Fruit fly (Drosophila melanogaster) whole organism, adult: ENCODE results near the gene CG14072.

Experiments used
- CG11617 ChIP-seq: fragments of 200-800 bp; sonication (Bioruptor generic); optimal IDR thresholded peaks from 2 replicates; lab custom pipeline; 2017; ENCODE audit warnings: mild to moderate bottlenecking, missing biosample characterization, missing genetic modification reagents, missing genetic modification characterization
- CG12768 ChIP-seq: fragments of 200-800 bp; sonication (Bioruptor generic); optimal IDR thresholded peaks from 2 replicates; lab custom pipeline; 2017; ENCODE audit warnings: missing biosample characterization, missing genetic modification characterization, mild to moderate bottlenecking, moderate library complexity, missing genetic modification reagents
- CG14711 ChIP-seq: fragments of 200-800 bp; sonication (Bioruptor generic); optimal IDR thresholded peaks from 2 replicates; lab custom pipeline; 2018; ENCODE audit warnings: missing biosample characterization, mild to moderate bottlenecking, missing genetic modification characterization, moderate library complexity
- CG1620 ChIP-seq: fragments of 200-800 bp; sonication (Bioruptor generic); optimal IDR thresholded peaks from 2 replicates; lab custom pipeline; 2016; ENCODE audit warnings: missing biosample characterization, missing genetic modification characterization
- CG33017 ChIP-seq: fragments of 200-800 bp; sonication (Bioruptor generic); optimal IDR thresholded peaks from 2 replicates; lab custom pipeline; 2018; ENCODE audit warnings: missing biosample characterization, mild to moderate bottlenecking, missing genetic modification characterization, moderate library complexity
- CG5204 ChIP-seq: fragments of 200-800 bp; sonication (Bioruptor generic); optimal IDR thresholded peaks from 2 replicates; lab custom pipeline; 2016; ENCODE audit warnings: missing biosample characterization, missing genetic modification characterization
- CG7045 ChIP-seq: fragments of 200-800 bp; sonication (Bioruptor generic); optimal IDR thresholded peaks from 2 replicates; lab custom pipeline; 2017; ENCODE audit warnings: missing biosample characterization, mild to moderate bottlenecking, missing genetic modification characterization
- CG7101 ChIP-seq: fragments of 200-800 bp; sonication (Bioruptor generic); optimal IDR thresholded peaks from 2 replicates; lab custom pipeline; 2018; ENCODE audit warnings: missing biosample characterization, mild to moderate bottlenecking, missing genetic modification characterization, moderate library complexity
- Clk ChIP-seq: fragments of 200-800 bp; sonication (Bioruptor generic); optimal IDR thresholded peaks from 2 replicates; lab custom pipeline; 2017; ENCODE audit warnings: missing biosample characterization, missing genetic modification characterization
- Crg-1 ChIP-seq: fragments of 200-800 bp; sonication (Bioruptor generic); optimal IDR thresholded peaks from 2 replicates; lab custom pipeline; 2016; ENCODE audit warnings: missing biosample characterization, missing genetic modification characterization
- Hr96 ChIP-seq: fragments of 200-800 bp; sonication (Bioruptor generic); optimal IDR thresholded peaks from 2 replicates; lab custom pipeline; 2016; ENCODE audit warnings: missing biosample characterization, missing genetic modification characterization
- Mnt ChIP-seq: fragments of 200-800 bp; sonication (Bioruptor generic); optimal IDR thresholded peaks from 2 replicates; lab custom pipeline; 2016; ENCODE audit warnings: missing biosample characterization, mild to moderate bottlenecking, missing genetic modification characterization
- bab1 ChIP-seq: fragments of 200-800 bp; sonication (Bioruptor generic); optimal IDR thresholded peaks from 3 replicates; lab custom pipeline; 2019; ENCODE audit warnings: missing biosample characterization, mild to moderate bottlenecking, missing genetic modification characterization, moderate library complexity
- cic ChIP-seq: fragments of 200-800 bp; sonication (Bioruptor generic); optimal IDR thresholded peaks from 2 replicates; lab custom pipeline; 2017; ENCODE audit warnings: missing biosample characterization, mild to moderate bottlenecking, missing genetic modification characterization, moderate library complexity
- cnc ChIP-seq, 2 experiments: fragments of >200 bp; optimal IDR thresholded peaks; 2 replicates each; lab custom pipeline; 2017
- kay ChIP-seq: fragments of 200-800 bp; sonication (Bioruptor generic); peaks from one replicate; lab custom pipeline; 2016; ENCODE audit warnings: missing biosample characterization, missing genetic modification characterization, borderline replicate concordance
- ovo ChIP-seq: fragments of 200-800 bp; sonication (Bioruptor generic); optimal IDR thresholded peaks from 2 replicates; lab custom pipeline; 2016; ENCODE audit warnings: missing biosample characterization, missing genetic modification characterization
- pad ChIP-seq: fragments of 200-800 bp; sonication (Bioruptor generic); optimal IDR thresholded peaks from 3 replicates; lab custom pipeline; 2017; ENCODE audit warnings: missing biosample characterization, missing genetic modification characterization, mild to moderate bottlenecking, moderate library complexity, missing genetic modification reagents
- tj ChIP-seq: fragments of 200-800 bp; sonication (Bioruptor generic); optimal IDR thresholded peaks from 3 replicates; lab custom pipeline; 2017; ENCODE audit warnings: missing biosample characterization, mild to moderate bottlenecking, missing genetic modification characterization, moderate library complexity
- toe ChIP-seq: fragments of 200-800 bp; sonication (Bioruptor generic); optimal IDR thresholded peaks from 2 replicates; lab custom pipeline; 2016; ENCODE audit warnings: missing biosample characterization, missing genetic modification characterization

The CG14072 gene

dm6 chr2L:10936362-10936761 is at the start of gene CG14072:
CG14072 (plus strand) TSS chr2L:10936662.
- TF ChIP-seq cnc (optimal IDR thresholded peaks at IDR 0.05; lab: Kevin White, UChicago) (no peak), CG5204 (GFP tag; lab: Kevin White, UChicago) (no peak), cic (no peak), kay (GFP tag; lab: Kevin White, UChicago) (no peak), tj (GFP tag; lab: Kevin White, UChicago) (no peak), CG12768 (GFP tag; lab: Kevin White, UChicago) (no peak), CG7101 (tag; lab: Kevin White, UChicago) (no peak), toe (GFP tag; lab: Kevin White, UChicago) (no peak), CG14711 (tag; lab: Kevin White, UChicago) (no peak), CG11617 (GFP tag; lab: Kevin White, UChicago) (no peak), Clk (GFP tag; lab: Kevin White, UChicago) (no peak), Crg-1 (no peak), CG33017 (tag; lab: Kevin White, UChicago) (no peak), ovo (GFP tag; lab: Kevin White, UChicago) (no peak), Mnt (GFP tag; lab: Kevin White, UChicago) (no peak), CG7045 (GFP tag; lab: Kevin White, UChicago) (no peak)

- TF ChIP-seq CG12768 (GFP tag; lab: Kevin White, UChicago) (no peak), cic (no peak), kay (GFP tag; lab: Kevin White, UChicago) (no peak), ovo (GFP tag; lab: Kevin White, UChicago) (no peak), CG33017 (tag; lab: Kevin White, UChicago) (no peak), CG5204 (GFP tag; lab: Kevin White, UChicago) (no peak), Mnt (GFP tag; lab: Kevin White, UChicago) (no peak), CG11617 (GFP tag; lab: Kevin White, UChicago) (no peak), Clk (GFP tag; lab: Kevin White, UChicago) (no peak), bab1 (GFP tag; lab: Kevin White, UChicago) (no peak), Crg-1 (no peak), cnc (optimal IDR thresholded peaks at IDR 0.05; lab: Kevin White, UChicago) (no peak), CG1620 (GFP tag; lab: Kevin White, UChicago) (no peak), CG7101 (tag; lab: Kevin White, UChicago) (no peak)
Observed at dm6 chr2L:10888827-10889226, 47.6 kb upstream of the CG14072 start, which contains the start of gene CG14071. CG14071 (minus strand) TSS chr2L:10888927.

dm6 chr2L:10901685-10902084 is 34.8 kb upstream of the CG14072 start, which contains the start of gene CG14070:
CG14070 (minus strand) TSS chr2L:10901785.
- no peak for TF ChIP-seq CG7101 (tag; lab: Kevin White, UChicago)

- no peak for TF ChIP-seq kay (GFP tag; lab: Kevin White, UChicago)
- TF ChIP-seq CG7045 (GFP tag; lab: Kevin White, UChicago): no peak
- TF ChIP-seq CG1620 (GFP tag; lab: Kevin White, UChicago): no peak
- no peak for TF ChIP-seq Crg-1
- no peak for TF ChIP-seq toe (GFP tag; lab: Kevin White, UChicago)
- TF ChIP-seq CG33017 (tag; lab: Kevin White, UChicago): no peak
- no peak for TF ChIP-seq pad (GFP tag; lab: Kevin White, UChicago)
- TF ChIP-seq CG5204 (GFP tag; lab: Kevin White, UChicago): no peak
- TF ChIP-seq bab1 (GFP tag; lab: Kevin White, UChicago): no peak
- TF ChIP-seq CG11617 (GFP tag; lab: Kevin White, UChicago): no peak
- no peak for TF ChIP-seq Mnt (GFP tag; lab: Kevin White, UChicago)
- no peak for TF ChIP-seq cnc (optimal IDR thresholded peaks at IDR 0.05; lab: Kevin White, UChicago)
- no peak for TF ChIP-seq ovo (GFP tag; lab: Kevin White, UChicago)
- TF ChIP-seq CG14711 (tag; lab: Kevin White, UChicago): no peak
- no peak for TF ChIP-seq CG7101 (tag; lab: Kevin White, UChicago)
- no peak for TF ChIP-seq Clk (GFP tag; lab: Kevin White, UChicago)
- TF ChIP-seq cic: no peak
- TF ChIP-seq CG12768 (GFP tag; lab: Kevin White, UChicago): no peak
- TF ChIP-seq tj (GFP tag; lab: Kevin White, UChicago): no peak
Observed at dm6 chr2L:10908793-10909192, 27.7 kb upstream of the CG14072 start, which contains the start of gene CG7309. CG7309 (minus strand) TSS chr2L:10908893.

- TF ChIP-seq CG14711 (tag; lab: Kevin White, UChicago) (no peak), Hr96 (GFP tag; lab: Kevin White, UChicago) (no peak), bab1 (GFP tag; lab: Kevin White, UChicago) (no peak), Clk (GFP tag; lab: Kevin White, UChicago) (no peak), Crg-1 (no peak), pad (GFP tag; lab: Kevin White, UChicago) (no peak), CG33017 (tag; lab: Kevin White, UChicago) (no peak), CG7101 (tag; lab: Kevin White, UChicago) (no peak), CG7045 (GFP tag; lab: Kevin White, UChicago) (no peak)
Observed at dm6 chr2L:10910548-10910947, 25.9 kb upstream of the CG14072 start, which contains the start of gene CG14069. CG14069 (minus strand) TSS chr2L:10910648.

dm6 chr2L:10940196-10940595 is 3.7 kb downstream of the CG14072 start:
- TF ChIP-seq kay (GFP tag; lab: Kevin White, UChicago): peak; percentile 25
- TF ChIP-seq toe (GFP tag; lab: Kevin White, UChicago): no peak
